Fruit fly (Drosophila melanogaster): ENCODE results near the gene CG32024.

The CG32024 gene

DNA sequence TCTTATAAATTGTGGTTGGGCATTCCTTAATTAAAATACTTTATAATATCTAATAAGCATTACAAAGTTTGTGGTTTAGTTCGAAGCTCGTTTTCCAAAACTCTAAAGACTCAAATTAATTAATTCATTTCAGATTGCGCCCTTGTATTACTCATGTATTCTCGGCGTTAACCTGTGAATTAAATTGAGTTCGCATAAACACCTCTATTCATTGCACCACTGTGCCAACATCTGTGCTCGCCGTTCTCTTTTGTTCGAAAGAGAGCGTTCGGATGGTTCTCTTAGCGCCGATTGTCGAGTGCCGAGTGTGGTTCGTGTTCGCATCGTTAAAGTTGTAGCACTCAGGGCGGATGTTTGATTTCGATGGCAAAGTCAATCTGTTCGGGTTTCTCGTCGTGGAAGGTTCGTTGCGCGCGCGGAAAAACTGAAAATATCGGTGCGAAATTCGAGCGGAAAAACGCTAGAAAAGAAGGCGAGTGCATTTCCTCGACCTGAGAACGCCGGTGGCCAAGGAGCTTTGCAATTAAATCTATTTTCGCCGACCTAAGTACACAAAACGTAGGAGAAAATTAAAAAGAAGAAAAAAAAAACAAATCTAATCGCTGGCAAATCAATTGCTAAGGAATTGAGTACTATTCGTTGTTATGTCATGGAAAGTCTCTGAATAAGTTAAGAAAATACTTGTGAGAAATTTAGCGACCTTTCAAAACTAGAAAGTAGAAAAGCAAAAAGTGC is 19.9 kb downstream of the CG32024 start, which contains the start of gene dally (continued):
- peak; percentile 5; the same call in 1 of the 2 replicates for TF ChIP-seq ttk (GFP tag; IDR thresholded peaks at IDR 0.05)
- no peak for TF ChIP-seq ewg (GFP tag; optimal IDR thresholded peaks at IDR 0.05)
- TF ChIP-seq CG13624 (GFP tag; optimal IDR thresholded peaks at IDR 0.05) = peak; percentile 22
- no peak for TF ChIP-seq ken (GFP tag; IDR thresholded peaks at IDR 0.05)
- no peak for TF ChIP-seq az2 (GFP tag; optimal IDR thresholded peaks at IDR 0.05)
- 0 out of 3 replicates have a peak, but pooled peaks have one; percentile 6 for TF ChIP-seq vnd (GFP tag; IDR thresholded peaks at IDR 0.05; ENCODE audit: partially characterized antibody)
- TF ChIP-seq dm (GFP tag; optimal IDR thresholded peaks at IDR 0.05) = no peak
- peak; percentile 48 for TF ChIP-seq Scr (GFP tag; IDR thresholded peaks at IDR 0.05; ENCODE audit: partially characterized antibody)
- 0 out of 2 replicates have a peak, but pooled peaks have one; percentile 26 for TF ChIP-seq peb (GFP tag; IDR thresholded peaks at IDR 0.05)
- peak in 1 of 3 experiments; percentile 18 for TF ChIP-seq Stat92E (GFP tag; optimal IDR thresholded peaks at IDR 0.05)
- no peak for TF ChIP-seq Hmx (GFP tag; optimal IDR thresholded peaks at IDR 0.05)
- no peak for TF ChIP-seq CG17568 (GFP tag; optimal IDR thresholded peaks at IDR 0.05)
- peak; percentile 46 for TF ChIP-seq CG11504 (tag; optimal IDR thresholded peaks at IDR 0.05)
- no peak for TF ChIP-seq CG34422 (GFP tag; IDR thresholded peaks at IDR 0.05)
- peak; percentile 14 for TF ChIP-seq CG2120 (GFP tag; optimal IDR thresholded peaks at IDR 0.05)
- TF ChIP-seq stc (GFP tag; IDR thresholded peaks at IDR 0.05) = peak; percentile 34; the same call in 1 of the 2 replicates
- TF ChIP-seq Antp (GFP tag; optimal IDR thresholded peaks at IDR 0.05) = no peak
- peak; percentile 37 for TF ChIP-seq repo (GFP tag; optimal IDR thresholded peaks at IDR 0.05)
- no peak for TF ChIP-seq Ptx1 (GFP tag; IDR thresholded peaks at IDR 0.05)
- peak; percentile 41; the same call in 1 of the 2 replicates for TF ChIP-seq bowl (GFP tag; IDR thresholded peaks at IDR 0.05)
- no peak for TF ChIP-seq gsb (GFP tag; IDR thresholded peaks at IDR 0.05)
- peak; percentile 22 for TF ChIP-seq CG16863 (GFP tag; optimal IDR thresholded peaks at IDR 0.05)
- TF ChIP-seq Xrp1 (GFP tag; IDR thresholded peaks at IDR 0.05) = 0 out of 2 replicates have a peak, but pooled peaks have one; percentile 19
- peak; percentile 15 for TF ChIP-seq lilli (GFP tag; optimal IDR thresholded peaks at IDR 0.05)
- peak; percentile 13 for TF ChIP-seq tin (GFP tag; optimal IDR thresholded peaks at IDR 0.05)
- no peak for TF ChIP-seq CG31365 (tag; optimal IDR thresholded peaks at IDR 0.05)
- no peak for TF ChIP-seq Ada2b (GFP tag; IDR thresholded peaks at IDR 0.05)
- peak; percentile 75; the same call in 2 of the 3 replicates for TF ChIP-seq ci (GFP tag; IDR thresholded peaks at IDR 0.05)
- no peak for TF ChIP-seq Dip2 (GFP tag; IDR thresholded peaks at IDR 0.05)
- TF ChIP-seq CG5953 (GFP tag; IDR thresholded peaks at IDR 0.05) = peak; percentile 20; the same call in 1 of the 2 replicates
- no peak for TF ChIP-seq nerfin-1 (tag; optimal IDR thresholded peaks at IDR 0.05)
- TF ChIP-seq CG17359 (tag; optimal IDR thresholded peaks at IDR 0.05) = peak; percentile 36
- TF ChIP-seq CG7357 (GFP tag; IDR thresholded peaks at IDR 0.05) = no peak
- TF ChIP-seq Adf1 (GFP tag; IDR thresholded peaks at IDR 0.05) = peak; percentile 35; the same call in 1 of the 2 replicates
- TF ChIP-seq CG14014 (GFP tag; IDR thresholded peaks at IDR 0.05) = peak; percentile 35; the same call in 1 of the 2 replicates
- TF ChIP-seq CG8478 (optimal IDR thresholded peaks at IDR 0.05) = no peak
- TF ChIP-seq Nf-YB (GFP tag; optimal IDR thresholded peaks at IDR 0.05) = peak; percentile 1
- TF ChIP-seq CG17328 (GFP tag; IDR thresholded peaks at IDR 0.05) = no peak
- TF ChIP-seq bsh (GFP tag; optimal IDR thresholded peaks at IDR 0.05) = peak in 1 of 2 experiments; percentile 13
- no peak for TF ChIP-seq jigr1 (GFP tag; IDR thresholded peaks at IDR 0.05)
- peak; percentile 8 for TF ChIP-seq trem (tag; optimal IDR thresholded peaks at IDR 0.05)
- no peak for TF ChIP-seq CG12155 (GFP tag; optimal IDR thresholded peaks at IDR 0.05)
- 0 out of 2 replicates have a peak, but pooled peaks have one; percentile 15 for TF ChIP-seq CG11085 (GFP tag; IDR thresholded peaks at IDR 0.05)
- peak; percentile 14 for TF ChIP-seq CoRest (tag; optimal IDR thresholded peaks at IDR 0.05)
- TF ChIP-seq CG9727 (GFP tag; optimal IDR thresholded peaks at IDR 0.05) = no peak
- no peak for TF ChIP-seq CG10147 (GFP tag; optimal IDR thresholded peaks at IDR 0.05)
- no peak for TF ChIP-seq fd96Cb (tag; optimal IDR thresholded peaks at IDR 0.05)
- no peak for TF ChIP-seq Poxn (GFP tag; IDR thresholded peaks at IDR 0.05)
- no peak for TF ChIP-seq btn (GFP tag; optimal IDR thresholded peaks at IDR 0.05)
- TF ChIP-seq CG5245 (GFP tag; optimal IDR thresholded peaks at IDR 0.05) = no peak

All from whole organism, embryonic.